Worm (Caenorhabditis elegans) whole organism, L3 larva: ENCODE measurements around the gene col-107.

Experiments used
- R02D3.7 ChIP-seq: fragments of 150-350 bp; optimal IDR thresholded peaks from 2 replicates; lab custom pipeline; 2014; ENCODE audit warnings: missing biosample characterization, missing genetic modification characterization
- ceh-9 ChIP-seq: sonication (generic microtip); optimal IDR thresholded peaks from 2 replicates; lab custom pipeline; 2018; ENCODE audit warnings: missing biosample characterization, missing genetic modification characterization
- egl-27 ChIP-seq: sonication (generic microtip); optimal IDR thresholded peaks from 4 replicates; lab custom pipeline; 2017; ENCODE audit warnings: missing biosample characterization, missing genetic modification reagents, missing genetic modification characterization
- elt-1 ChIP-seq: fragments of 150-350 bp; optimal IDR thresholded peaks from 2 replicates; lab custom pipeline; 2014; ENCODE audit warnings: missing biosample characterization, missing genetic modification characterization
- elt-2 ChIP-seq: sonication (generic microtip); optimal IDR thresholded peaks from 2 replicates; lab custom pipeline; 2016; ENCODE audit warnings: missing genetic modification reagents, mild to moderate bottlenecking, missing genetic modification characterization, missing compliant biosample characterization
- elt-3 ChIP-seq, 3 experiments: fragments of 150-350 bp in 1 of 3; sonication (generic microtip) in 2 of 3; optimal IDR thresholded peaks; 2 replicates in 2 of 3; 4 replicates in 1 of 3; lab custom pipeline; 2014 to 2017; ENCODE audit warnings: missing biosample characterization in 3 of 3, missing genetic modification characterization in 3 of 3
- fos-1 ChIP-seq: fragments of 150-350 bp; optimal IDR thresholded peaks from 2 replicates; lab custom pipeline; 2014; ENCODE audit warnings: missing biosample characterization, missing genetic modification characterization
- hmg-11 ChIP-seq: sonication (generic microtip); optimal IDR thresholded peaks from 2 replicates; lab custom pipeline; 2016; ENCODE audit warnings: missing genetic modification characterization, missing compliant biosample characterization
- jun-1 ChIP-seq: fragments of 150-350 bp; optimal IDR thresholded peaks from 2 replicates; lab custom pipeline; 2014; ENCODE audit warnings: missing biosample characterization, missing genetic modification reagents, missing genetic modification characterization
- lin-15B ChIP-seq: fragments of 150-350 bp; optimal IDR thresholded peaks from 2 replicates; lab custom pipeline; 2014; ENCODE audit warnings: missing biosample characterization, missing genetic modification characterization
- lsy-12 ChIP-seq: sonication (generic microtip); optimal IDR thresholded peaks from 2 replicates; lab custom pipeline; 2016; ENCODE audit warnings: mild to moderate bottlenecking, missing genetic modification characterization, missing compliant biosample characterization
- mml-1 ChIP-seq: fragments of 150-350 bp; sonication (generic microtip); optimal IDR thresholded peaks from 3 replicates; lab custom pipeline; 2014; ENCODE audit warnings: missing biosample characterization, missing genetic modification characterization
- nfya-1 ChIP-seq: sonication (generic microtip); optimal IDR thresholded peaks from 2 replicates; lab custom pipeline; 2017; ENCODE audit warnings: missing genetic modification characterization, mild to moderate bottlenecking, missing compliant biosample characterization, antibody characterized with exemption, moderate library complexity; ENCODE audit not compliant: insufficient read depth
- nhr-12 ChIP-seq: fragments of 150-350 bp; optimal IDR thresholded peaks from 2 replicates; lab custom pipeline; 2014; ENCODE audit warnings: missing biosample characterization, missing genetic modification characterization
- nhr-23 ChIP-seq: fragments of 150-350 bp; optimal IDR thresholded peaks from 2 replicates; lab custom pipeline; 2014; ENCODE audit warnings: missing biosample characterization, missing genetic modification reagents, missing genetic modification characterization
- nhr-25 ChIP-seq: sonication (generic microtip); optimal IDR thresholded peaks from 2 replicates; lab custom pipeline; 2017; ENCODE audit warnings: missing biosample characterization, missing genetic modification characterization
- nhr-28 ChIP-seq: fragments of 150-350 bp; optimal IDR thresholded peaks from 2 replicates; lab custom pipeline; 2014; ENCODE audit warnings: missing biosample characterization, missing genetic modification characterization
- nhr-43 ChIP-seq: sonication (generic microtip); optimal IDR thresholded peaks from 2 replicates; lab custom pipeline; 2016; ENCODE audit warnings: mild to moderate bottlenecking, missing genetic modification characterization, missing compliant biosample characterization; ENCODE audit not compliant: poor library complexity, severe bottlenecking
- nhr-76 ChIP-seq: fragments of 150-350 bp; sonication (generic microtip); optimal IDR thresholded peaks from 5 replicates; lab custom pipeline; 2014; ENCODE audit warnings: missing biosample characterization, missing genetic modification characterization
- pha-4 ChIP-seq: fragments of 150-350 bp; optimal IDR thresholded peaks from 2 replicates; lab custom pipeline; 2014; ENCODE audit warnings: missing biosample characterization, missing genetic modification reagents, missing genetic modification characterization
- pqm-1 ChIP-seq: fragments of 150-350 bp; optimal IDR thresholded peaks from 2 replicates; lab custom pipeline; 2017; ENCODE audit warnings: missing biosample characterization, missing genetic modification characterization, inconsistent platforms
- sea-2 ChIP-seq: fragments of 150-350 bp; sonication (generic microtip); optimal IDR thresholded peaks from 4 replicates; lab custom pipeline; 2014; ENCODE audit warnings: missing biosample characterization, missing genetic modification reagents, missing genetic modification characterization
- snpc-4 ChIP-seq: fragments of 150-350 bp; optimal IDR thresholded peaks from 2 replicates; lab custom pipeline; 2014; ENCODE audit warnings: missing biosample characterization, missing genetic modification characterization
- unc-39 ChIP-seq: sonication (generic microtip); optimal IDR thresholded peaks from 4 replicates; lab custom pipeline; 2017; ENCODE audit warnings: missing biosample characterization, missing genetic modification characterization
- unc-62 ChIP-seq: fragments of 150-350 bp; sonication (generic microtip); optimal IDR thresholded peaks from 4 replicates; lab custom pipeline; 2014; ENCODE audit warnings: missing biosample characterization, missing genetic modification reagents, missing genetic modification characterization
- zag-1 ChIP-seq: fragments of 150-350 bp; optimal IDR thresholded peaks from 2 replicates; lab custom pipeline; 2014; ENCODE audit warnings: missing biosample characterization, missing genetic modification characterization
- ztf-11 ChIP-seq: fragments of 150-350 bp; optimal IDR thresholded peaks from 2 replicates; lab custom pipeline; 2014; ENCODE audit warnings: missing biosample characterization, missing genetic modification characterization
- ztf-4 ChIP-seq: fragments of 150-350 bp; optimal IDR thresholded peaks from 2 replicates; lab custom pipeline; 2014; ENCODE audit warnings: missing biosample characterization, missing genetic modification characterization

The col-107 gene

ce11 chrIV:1548457-1548861 is at the start of gene col-107:
col-107 (plus strand) TSS chrIV:1548721.
- TF ChIP-seq pqm-1 (tag; lab: Kevin White, UChicago) (no peak), nfya-1 (tag; lab: Kevin White, UChicago) (peak; percentile 35), elt-2 (tag; lab: Kevin White, UChicago) (no peak), nhr-25 (tag; lab: Kevin White, UChicago) (peak; percentile 91), pha-4 (no peak), elt-1 (tag; lab: Kevin White, UChicago) (peak; percentile 84), nhr-43 (no peak), nhr-76 (tag; lab: Kevin White, UChicago) (no peak), unc-62 (GFP tag; lab: Kevin White, UChicago) (no peak)

ce11 chrIV:1510241-1510640 is 38.3 kb upstream of the col-107 start, which contains the start of gene txt-4:
txt-4 (plus strand) TSS chrIV:1510564.
- TF ChIP-seq nhr-23 (no peak), pha-4 (peak; percentile 40), egl-27 (tag; lab: Kevin White, UChicago) (no peak), nhr-25 (tag; lab: Kevin White, UChicago) (no peak), pqm-1 (tag; lab: Kevin White, UChicago) (peak; percentile 29), elt-2 (tag; lab: Kevin White, UChicago) (peak; percentile 73)

ce11 chrIV:1512944-1513343 is 35.6 kb upstream of the col-107 start:
- TF ChIP-seq nhr-23, result no peak
- TF ChIP-seq jun-1 (tag; lab: Kevin White, UChicago), result no peak
- no peak for TF ChIP-seq nfya-1 (tag; lab: Kevin White, UChicago)
- no peak for TF ChIP-seq sea-2 (GFP tag; lab: Kevin White, UChicago)

- no peak for TF ChIP-seq mml-1 (tag; lab: Kevin White, UChicago)
- TF ChIP-seq hmg-11 (tag; lab: Kevin White, UChicago), result no peak
- no peak for TF ChIP-seq nhr-28
- no peak for TF ChIP-seq lin-15B
- no peak for TF ChIP-seq nhr-25 (tag; lab: Kevin White, UChicago)
- no peak for TF ChIP-seq nhr-76 (tag; lab: Kevin White, UChicago)
- TF ChIP-seq fos-1 (tag; lab: Kevin White, UChicago), result no peak
- TF ChIP-seq nhr-12 (tag; lab: Kevin White, UChicago), result no peak
- no peak for TF ChIP-seq ceh-9 (tag; lab: Kevin White, UChicago)
- TF ChIP-seq ztf-4 (tag; lab: Kevin White, UChicago), result no peak
Observed at ce11 chrIV:1514415-1514814, 34.1 kb upstream of the col-107 start.

DNA sequence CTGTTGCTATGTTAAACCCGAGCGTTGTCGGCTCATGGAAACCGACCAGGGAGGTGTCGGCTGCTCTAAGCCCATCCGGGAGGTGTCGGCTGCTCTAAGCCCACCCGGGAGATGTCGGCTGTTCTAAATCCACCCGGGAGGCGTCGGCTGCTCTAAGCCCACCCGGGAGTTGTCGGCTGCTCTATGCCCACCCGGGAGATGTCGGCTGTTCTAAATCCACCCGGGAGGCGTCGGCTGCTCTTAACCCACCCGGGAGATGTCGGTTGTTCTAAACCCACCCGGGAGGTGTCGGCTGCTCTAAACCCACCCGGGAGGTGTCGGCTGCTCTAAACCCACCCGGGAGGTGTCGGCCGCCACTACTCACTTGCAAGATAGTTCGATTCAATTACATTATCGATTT is 32.6 kb upstream of the col-107 start:
- TF ChIP-seq egl-27 (tag; lab: Kevin White, UChicago), result no peak
- no peak for TF ChIP-seq lsy-12
- TF ChIP-seq ztf-4 (tag; lab: Kevin White, UChicago), result no peak
- TF ChIP-seq elt-3 (tag; optimal IDR thresholded peaks at IDR 0.05; lab: Kevin White, UChicago), result no peak
- no peak for TF ChIP-seq R02D3.7 (tag; lab: Kevin White, UChicago)
- TF ChIP-seq hmg-11 (tag; lab: Kevin White, UChicago), result no peak
- no peak for TF ChIP-seq zag-1
- TF ChIP-seq unc-39 (tag; lab: Kevin White, UChicago), result no peak
- no peak for TF ChIP-seq snpc-4 (tag; lab: Kevin White, UChicago)
- TF ChIP-seq elt-2 (tag; lab: Kevin White, UChicago), result no peak

DNA sequence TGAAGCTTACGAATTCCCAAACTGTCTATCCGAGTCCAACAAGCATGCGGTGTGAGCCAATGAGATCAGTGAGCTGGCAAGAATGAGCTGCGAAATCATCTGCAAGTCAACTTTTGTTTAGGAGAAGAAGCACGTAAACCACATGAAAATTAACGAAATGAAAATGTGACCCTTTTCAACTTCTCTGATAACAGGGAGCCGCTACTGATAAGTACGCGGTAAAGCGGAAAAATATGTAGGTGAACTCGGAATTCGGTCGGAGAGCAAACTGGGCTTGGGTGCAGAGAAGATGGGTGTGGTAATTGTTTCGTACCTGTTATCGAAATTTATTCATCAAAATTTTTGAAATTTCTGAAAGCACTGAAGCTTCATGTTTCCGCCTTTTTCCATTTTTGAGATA is 32.0 kb upstream of the col-107 start, which contains the start of gene clec-172:
Gene clec-172 (minus strand): TSS at position 101 of the 400 bp plus-strand sequence.
- no peak for TF ChIP-seq nhr-25 (tag; lab: Kevin White, UChicago)
- peak; percentile 38 for TF ChIP-seq elt-2 (tag; lab: Kevin White, UChicago)
- TF ChIP-seq nhr-76 (tag; lab: Kevin White, UChicago), result no peak
- no peak for TF ChIP-seq nhr-12 (tag; lab: Kevin White, UChicago)
- TF ChIP-seq hmg-11 (tag; lab: Kevin White, UChicago), result no peak
- no peak for TF ChIP-seq lin-15B
- no peak for TF ChIP-seq snpc-4 (tag; lab: Kevin White, UChicago)

DNA sequence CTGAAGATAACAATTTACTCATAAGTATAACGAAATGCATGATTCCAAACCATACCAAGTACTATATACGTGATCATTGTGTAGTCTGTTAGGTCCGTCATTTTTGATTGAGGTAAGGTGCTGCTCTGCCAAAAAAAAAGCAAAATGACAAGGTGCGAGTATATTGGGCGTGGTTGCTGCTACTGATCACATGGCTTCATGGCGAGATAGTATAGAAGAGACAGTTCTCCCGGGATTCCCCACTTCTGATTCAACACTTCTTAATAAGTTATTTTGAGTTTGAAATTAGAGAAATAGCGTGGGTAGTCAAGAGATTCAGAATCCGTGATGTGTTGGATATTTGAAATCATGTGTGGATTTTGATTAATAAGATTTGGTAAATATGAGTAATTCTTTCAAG is 27.3 kb upstream of the col-107 start, which contains the start of gene K03H6.4:
Gene K03H6.4 (minus strand): TSS at position 101 of the 400 bp plus-strand sequence.
- no peak for TF ChIP-seq ztf-11 (tag; lab: Kevin White, UChicago)
